Worm (Caenorhabditis elegans): Measurements from ENCODE around the gene F16G10.2.

ce11 chrII:2411555-2411954, 36.5 kb downstream of the F16G10.2 start:
- TF ChIP-seq ceh-13 (GFP tag; optimal IDR thresholded peaks at IDR 0.05) (no peak), ama-1 (optimal IDR thresholded peaks at IDR 0.05) (no peak), F13C5.2 (tag; optimal IDR thresholded peaks at IDR 0.05) (no peak), aly-1 (tag; optimal IDR thresholded peaks at IDR 0.05) (no peak), hmg-4 (GFP tag; optimal IDR thresholded peaks at IDR 0.05) (no peak), flt-1 (GFP tag; IDR thresholded peaks at IDR 0.05) (no peak), hnd-1 (tag; optimal IDR thresholded peaks at IDR 0.05) (no peak)

All from whole organism, early embryonic.